Worm (Caenorhabditis elegans) whole organism, L3 larva: ENCODE data around the gene M163.5.

Source experiments
- R02D3.7 ChIP-seq: fragments of 150-350 bp; optimal IDR thresholded peaks from 2 replicates; lab custom pipeline; 2014; ENCODE audit warnings: missing biosample characterization, missing genetic modification characterization
- ceh-16 ChIP-seq: sonication (generic microtip); optimal IDR thresholded peaks from 2 replicates; lab custom pipeline; 2017; ENCODE audit warnings: missing biosample characterization, missing genetic modification characterization
- ceh-28 ChIP-seq: fragments of 150-350 bp; optimal IDR thresholded peaks from 2 replicates; lab custom pipeline; 2014; ENCODE audit warnings: missing biosample characterization, missing genetic modification reagents, missing genetic modification characterization
- ceh-82 ChIP-seq: fragments of 150-350 bp; optimal IDR thresholded peaks from 2 replicates; lab custom pipeline; 2014; ENCODE audit warnings: missing biosample characterization, missing genetic modification characterization
- ceh-9 ChIP-seq: sonication (generic microtip); optimal IDR thresholded peaks from 2 replicates; lab custom pipeline; 2018; ENCODE audit warnings: missing biosample characterization, missing genetic modification characterization
- egl-27 ChIP-seq: sonication (generic microtip); optimal IDR thresholded peaks from 4 replicates; lab custom pipeline; 2017; ENCODE audit warnings: missing biosample characterization, missing genetic modification reagents, missing genetic modification characterization
- egl-5 ChIP-seq: fragments of 150-350 bp; optimal IDR thresholded peaks from 2 replicates; lab custom pipeline; 2017; ENCODE audit warnings: missing biosample characterization, missing genetic modification reagents, missing genetic modification characterization, inconsistent platforms
- elt-2 ChIP-seq: sonication (generic microtip); optimal IDR thresholded peaks from 2 replicates; lab custom pipeline; 2016; ENCODE audit warnings: missing genetic modification reagents, mild to moderate bottlenecking, missing genetic modification characterization, missing compliant biosample characterization
- elt-3 ChIP-seq, 3 experiments: fragments of 150-350 bp in 1 of 3; sonication (generic microtip) in 2 of 3; optimal IDR thresholded peaks; 2 replicates in 2 of 3; 4 replicates in 1 of 3; lab custom pipeline; 2014 to 2017; ENCODE audit warnings: missing biosample characterization in 3 of 3, missing genetic modification characterization in 3 of 3
- eor-1 ChIP-seq, 2 experiments: fragments of 150-350 bp; optimal IDR thresholded peaks; 2 replicates each; lab custom pipeline; 2014 to 2018; ENCODE audit warnings: missing biosample characterization in 2 of 2, missing genetic modification characterization in 2 of 2
- fkh-10 ChIP-seq: sonication (generic microtip); optimal IDR thresholded peaks from 2 replicates; lab custom pipeline; 2017; ENCODE audit warnings: missing biosample characterization, missing genetic modification reagents, missing genetic modification characterization
- fkh-2 ChIP-seq: fragments of 150-350 bp; optimal IDR thresholded peaks from 2 replicates; lab custom pipeline; 2014; ENCODE audit warnings: missing biosample characterization, missing genetic modification reagents, missing genetic modification characterization
- fos-1 ChIP-seq: fragments of 150-350 bp; optimal IDR thresholded peaks from 2 replicates; lab custom pipeline; 2014; ENCODE audit warnings: missing biosample characterization, missing genetic modification characterization
- hmg-11 ChIP-seq: sonication (generic microtip); optimal IDR thresholded peaks from 2 replicates; lab custom pipeline; 2016; ENCODE audit warnings: missing genetic modification characterization, missing compliant biosample characterization
- jun-1 ChIP-seq: fragments of 150-350 bp; optimal IDR thresholded peaks from 2 replicates; lab custom pipeline; 2014; ENCODE audit warnings: missing biosample characterization, missing genetic modification reagents, missing genetic modification characterization
- lin-39 ChIP-seq: fragments of 150-350 bp; optimal IDR thresholded peaks from 2 replicates; lab custom pipeline; 2018; ENCODE audit warnings: missing biosample characterization, missing genetic modification reagents, missing genetic modification characterization
- lsy-12 ChIP-seq: sonication (generic microtip); optimal IDR thresholded peaks from 2 replicates; lab custom pipeline; 2016; ENCODE audit warnings: mild to moderate bottlenecking, missing genetic modification characterization, missing compliant biosample characterization
- mdl-1 ChIP-seq: fragments of 150-350 bp; optimal IDR thresholded peaks from 2 replicates; lab custom pipeline; 2014; ENCODE audit warnings: missing biosample characterization, missing genetic modification characterization
- mml-1 ChIP-seq: fragments of 150-350 bp; sonication (generic microtip); optimal IDR thresholded peaks from 3 replicates; lab custom pipeline; 2014; ENCODE audit warnings: missing biosample characterization, missing genetic modification characterization
- nfya-1 ChIP-seq: sonication (generic microtip); optimal IDR thresholded peaks from 2 replicates; lab custom pipeline; 2017; ENCODE audit warnings: missing genetic modification characterization, mild to moderate bottlenecking, missing compliant biosample characterization, antibody characterized with exemption, moderate library complexity; ENCODE audit not compliant: insufficient read depth
- nhr-11 ChIP-seq: fragments of 150-350 bp; optimal IDR thresholded peaks from 2 replicates; lab custom pipeline; 2014; ENCODE audit warnings: missing biosample characterization, missing genetic modification characterization
- nhr-12 ChIP-seq: fragments of 150-350 bp; optimal IDR thresholded peaks from 2 replicates; lab custom pipeline; 2014; ENCODE audit warnings: missing biosample characterization, missing genetic modification characterization
- nhr-23 ChIP-seq: fragments of 150-350 bp; optimal IDR thresholded peaks from 2 replicates; lab custom pipeline; 2014; ENCODE audit warnings: missing biosample characterization, missing genetic modification reagents, missing genetic modification characterization
- nhr-237 ChIP-seq: fragments of 150-350 bp; optimal IDR thresholded peaks from 2 replicates; lab custom pipeline; 2014; ENCODE audit warnings: missing biosample characterization, missing genetic modification characterization
- nhr-25 ChIP-seq: sonication (generic microtip); optimal IDR thresholded peaks from 2 replicates; lab custom pipeline; 2017; ENCODE audit warnings: missing biosample characterization, missing genetic modification characterization
- nhr-28 ChIP-seq: fragments of 150-350 bp; optimal IDR thresholded peaks from 2 replicates; lab custom pipeline; 2014; ENCODE audit warnings: missing biosample characterization, missing genetic modification characterization
- nhr-43 ChIP-seq: sonication (generic microtip); optimal IDR thresholded peaks from 2 replicates; lab custom pipeline; 2016; ENCODE audit warnings: mild to moderate bottlenecking, missing genetic modification characterization, missing compliant biosample characterization; ENCODE audit not compliant: poor library complexity, severe bottlenecking
- nhr-76 ChIP-seq: fragments of 150-350 bp; sonication (generic microtip); optimal IDR thresholded peaks from 5 replicates; lab custom pipeline; 2014; ENCODE audit warnings: missing biosample characterization, missing genetic modification characterization
- pqm-1 ChIP-seq: fragments of 150-350 bp; optimal IDR thresholded peaks from 2 replicates; lab custom pipeline; 2017; ENCODE audit warnings: missing biosample characterization, missing genetic modification characterization, inconsistent platforms
- skn-1 ChIP-seq: fragments of 150-350 bp; optimal IDR thresholded peaks from 2 replicates; lab custom pipeline; 2014; ENCODE audit warnings: missing biosample characterization, missing genetic modification characterization
- snpc-4 ChIP-seq: fragments of 150-350 bp; optimal IDR thresholded peaks from 2 replicates; lab custom pipeline; 2014; ENCODE audit warnings: missing biosample characterization, missing genetic modification characterization
- tbx-2 ChIP-seq: sonication (generic microtip); optimal IDR thresholded peaks from 2 replicates; lab custom pipeline; 2016; ENCODE audit warnings: mild to moderate bottlenecking, missing genetic modification characterization, missing compliant biosample characterization
- zag-1 ChIP-seq: fragments of 150-350 bp; optimal IDR thresholded peaks from 2 replicates; lab custom pipeline; 2014; ENCODE audit warnings: missing biosample characterization, missing genetic modification characterization
- ztf-4 ChIP-seq: fragments of 150-350 bp; optimal IDR thresholded peaks from 2 replicates; lab custom pipeline; 2014; ENCODE audit warnings: missing biosample characterization, missing genetic modification characterization

Gene M163.5

DNA sequence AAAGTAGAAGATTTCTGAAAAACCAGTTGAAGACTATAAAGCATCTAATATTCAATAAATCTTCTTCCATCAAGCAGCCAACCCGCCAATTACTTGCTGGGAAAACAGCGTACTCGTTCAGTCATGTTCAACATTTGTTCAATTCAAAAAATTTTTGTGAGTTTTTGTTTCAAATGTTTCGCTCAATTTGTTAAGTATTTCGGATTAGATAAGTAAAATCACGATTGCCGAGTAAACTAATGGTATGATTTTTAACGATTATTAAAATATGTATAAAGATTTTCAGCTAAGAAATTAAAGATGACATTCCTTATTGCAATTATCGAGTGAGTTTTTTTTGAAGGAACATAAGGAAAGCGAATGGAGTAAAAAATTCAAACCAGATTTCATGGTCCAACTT is 3.2 kb upstream of the M163.5 start, which contains the start of gene M163.10:
M163.10 (plus strand) TSS at position 301 of the 400 bp plus-strand sequence.
- TF ChIP-seq nhr-11 (tag; lab: Kevin White, UChicago) (no peak), nhr-12 (tag; lab: Kevin White, UChicago) (no peak), skn-1 (no peak), pqm-1 (no peak), ceh-82 (tag; lab: Kevin White, UChicago) (no peak), ceh-9 (tag; lab: Kevin White, UChicago) (no peak), hmg-11 (tag; lab: Kevin White, UChicago) (no peak), fkh-10 (no peak), nhr-23 (no peak), ztf-4 (tag; lab: Kevin White, UChicago) (no peak), eor-1 (tag; optimal IDR thresholded peaks at IDR 0.05; lab: Kevin White, UChicago) (no peak), egl-27 (tag; lab: Kevin White, UChicago) (no peak), elt-2 (tag; lab: Kevin White, UChicago) (no peak), mdl-1 (tag; lab: Kevin White, UChicago) (no peak), lin-39 (tag; lab: Kevin White, UChicago) (no peak), nhr-28 (tag; lab: Kevin White, UChicago) (no peak), zag-1 (tag; lab: Kevin White, UChicago) (no peak), fos-1 (tag; lab: Kevin White, UChicago) (no peak)
- TF ChIP-seq, all 47 proteins: peak for 0

DNA sequence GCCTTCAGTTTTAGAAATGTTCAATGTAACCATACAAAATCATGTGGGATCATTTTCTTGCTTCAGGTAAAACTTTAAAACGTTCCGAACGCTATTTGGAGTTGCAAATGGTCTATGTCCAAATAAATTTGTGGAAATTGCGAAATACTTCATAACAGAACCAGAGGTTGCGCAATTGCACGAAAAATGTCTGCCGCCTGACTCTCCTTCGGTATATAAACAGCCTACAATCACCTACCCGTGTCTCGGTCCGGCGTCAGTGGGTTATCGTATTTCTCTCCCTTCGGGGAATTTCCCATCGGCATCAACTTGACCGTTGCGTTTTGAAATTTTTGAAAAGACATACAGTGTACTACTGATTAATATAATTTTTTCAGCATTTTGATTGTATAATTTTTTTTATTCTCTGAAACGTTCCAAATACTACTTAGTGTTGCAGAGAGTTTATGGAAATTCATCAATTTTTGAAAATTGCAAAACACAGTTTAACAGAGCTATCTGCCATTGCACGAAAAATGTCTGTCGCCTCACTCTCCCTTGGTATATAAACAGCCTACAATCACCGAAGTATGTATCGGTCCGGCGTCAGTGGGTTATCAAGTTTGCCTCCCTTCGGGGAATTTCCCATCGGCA is 2.9 kb downstream of the M163.5 start:
- TF ChIP-seq nhr-25 (tag; lab: Kevin White, UChicago) (peak; percentile 22), skn-1 (peak; percentile 73), ceh-16 (tag; lab: Kevin White, UChicago) (no peak), elt-2 (tag; lab: Kevin White, UChicago) (peak; percentile 38), jun-1 (tag; lab: Kevin White, UChicago) (peak; percentile 68), elt-3 (tag; optimal IDR thresholded peaks at IDR 0.05; lab: Kevin White, UChicago) (peak in 1 of 3 experiments; percentile 22), tbx-2 (tag; lab: Kevin White, UChicago) (peak; percentile 68), R02D3.7 (tag; lab: Kevin White, UChicago) (no peak), fkh-2 (tag; lab: Kevin White, UChicago) (no peak), lsy-12 (peak; percentile 14), snpc-4 (peak; percentile 98), nhr-43 (tag; lab: Kevin White, UChicago) (peak; percentile 82), mml-1 (no peak), nhr-23 (peak; percentile 69), ceh-28 (tag; lab: Kevin White, UChicago) (peak; percentile 0)

DNA sequence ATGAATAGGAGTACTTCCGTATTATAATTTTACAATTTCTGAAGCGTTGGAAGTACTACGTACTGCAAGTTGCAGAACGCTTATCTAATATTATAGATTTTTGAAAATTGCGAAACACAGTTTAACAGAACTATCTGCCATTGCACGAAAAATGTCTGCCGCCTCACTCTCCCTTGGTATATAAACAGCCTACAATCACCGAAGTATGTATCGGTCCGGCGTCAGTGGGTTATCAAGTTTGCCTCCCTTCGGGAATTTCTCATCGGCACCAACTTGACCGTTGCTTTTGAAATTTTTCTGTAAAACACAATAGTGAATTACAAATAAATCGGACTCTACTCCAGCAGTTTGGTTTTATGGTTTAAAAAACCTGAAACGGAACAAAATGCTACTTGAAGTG is 3.5 kb downstream of the M163.5 start:
- TF ChIP-seq fos-1 (tag; lab: Kevin White, UChicago) (no peak), snpc-4 (peak; percentile 92), elt-3 (tag; optimal IDR thresholded peaks at IDR 0.05; lab: Kevin White, UChicago) (no peak), nhr-12 (tag; lab: Kevin White, UChicago) (no peak), ceh-82 (tag; lab: Kevin White, UChicago) (no peak), elt-2 (tag; lab: Kevin White, UChicago) (peak; percentile 17), pqm-1 (no peak), ztf-4 (tag; lab: Kevin White, UChicago) (no peak), nhr-237 (tag; lab: Kevin White, UChicago) (no peak)
- TF ChIP-seq, all 47 proteins: peak for 2

DNA sequence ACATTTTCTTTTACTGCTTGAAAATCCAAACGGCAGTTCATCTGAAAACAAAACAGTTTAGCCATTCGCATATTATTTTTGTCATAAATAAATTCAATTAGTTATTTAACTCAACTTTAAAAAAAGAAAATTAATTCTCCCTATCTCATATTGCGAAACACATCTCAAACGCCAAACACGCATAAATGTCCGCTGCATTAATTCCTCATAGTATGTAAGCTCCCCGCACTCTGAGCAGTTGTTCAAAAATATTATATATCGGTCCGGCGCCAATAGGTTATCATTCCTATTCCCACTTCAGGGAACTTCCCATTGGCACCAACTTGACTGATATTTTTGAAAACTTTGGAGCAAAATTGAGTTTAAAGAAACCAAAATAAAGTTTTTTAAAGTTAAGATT is 4.4 kb downstream of the M163.5 start:
- TF ChIP-seq ceh-82 (tag; lab: Kevin White, UChicago) (peak; percentile 25), nhr-12 (tag; lab: Kevin White, UChicago) (no peak), ceh-16 (tag; lab: Kevin White, UChicago) (no peak), nhr-43 (tag; lab: Kevin White, UChicago) (no peak), nhr-76 (no peak), nfya-1 (tag; lab: Kevin White, UChicago) (peak; percentile 36), eor-1 (tag; optimal IDR thresholded peaks at IDR 0.05; lab: Kevin White, UChicago) (no peak), nhr-23 (no peak), fkh-2 (tag; lab: Kevin White, UChicago) (no peak), egl-5 (tag; lab: Kevin White, UChicago) (no peak), egl-27 (tag; lab: Kevin White, UChicago) (no peak), nhr-11 (tag; lab: Kevin White, UChicago) (no peak), ceh-9 (tag; lab: Kevin White, UChicago) (no peak), lsy-12 (no peak), snpc-4 (peak; percentile 98), elt-2 (tag; lab: Kevin White, UChicago) (no peak), mml-1 (no peak)
